Fruit fly (Drosophila melanogaster) whole organism, adult: Measurements from ENCODE around the gene ksh.

Experiments used
- CG11617 ChIP-seq: fragments of 200-800 bp; sonication (Bioruptor generic); optimal IDR thresholded peaks from 2 replicates; lab custom pipeline; 2017; ENCODE audit warnings: mild to moderate bottlenecking, missing biosample characterization, missing genetic modification reagents, missing genetic modification characterization
- CG14711 ChIP-seq: fragments of 200-800 bp; sonication (Bioruptor generic); optimal IDR thresholded peaks from 2 replicates; lab custom pipeline; 2018; ENCODE audit warnings: missing biosample characterization, mild to moderate bottlenecking, missing genetic modification characterization, moderate library complexity
- CG1620 ChIP-seq: fragments of 200-800 bp; sonication (Bioruptor generic); optimal IDR thresholded peaks from 2 replicates; lab custom pipeline; 2016; ENCODE audit warnings: missing biosample characterization, missing genetic modification characterization
- Clk ChIP-seq: fragments of 200-800 bp; sonication (Bioruptor generic); optimal IDR thresholded peaks from 2 replicates; lab custom pipeline; 2017; ENCODE audit warnings: missing biosample characterization, missing genetic modification characterization
- Crg-1 ChIP-seq: fragments of 200-800 bp; sonication (Bioruptor generic); optimal IDR thresholded peaks from 2 replicates; lab custom pipeline; 2016; ENCODE audit warnings: missing biosample characterization, missing genetic modification characterization
- Hr96 ChIP-seq: fragments of 200-800 bp; sonication (Bioruptor generic); optimal IDR thresholded peaks from 2 replicates; lab custom pipeline; 2016; ENCODE audit warnings: missing biosample characterization, missing genetic modification characterization
- Mnt ChIP-seq: fragments of 200-800 bp; sonication (Bioruptor generic); optimal IDR thresholded peaks from 2 replicates; lab custom pipeline; 2016; ENCODE audit warnings: missing biosample characterization, mild to moderate bottlenecking, missing genetic modification characterization
- cic ChIP-seq: fragments of 200-800 bp; sonication (Bioruptor generic); optimal IDR thresholded peaks from 2 replicates; lab custom pipeline; 2017; ENCODE audit warnings: missing biosample characterization, mild to moderate bottlenecking, missing genetic modification characterization, moderate library complexity
- cnc ChIP-seq, 2 experiments: fragments of >200 bp; optimal IDR thresholded peaks; 2 replicates each; lab custom pipeline; 2017
- kay ChIP-seq: fragments of 200-800 bp; sonication (Bioruptor generic); peaks from one replicate; lab custom pipeline; 2016; ENCODE audit warnings: missing biosample characterization, missing genetic modification characterization, borderline replicate concordance
- pad ChIP-seq: fragments of 200-800 bp; sonication (Bioruptor generic); optimal IDR thresholded peaks from 3 replicates; lab custom pipeline; 2017; ENCODE audit warnings: missing biosample characterization, missing genetic modification characterization, mild to moderate bottlenecking, moderate library complexity, missing genetic modification reagents
- tj ChIP-seq: fragments of 200-800 bp; sonication (Bioruptor generic); optimal IDR thresholded peaks from 3 replicates; lab custom pipeline; 2017; ENCODE audit warnings: missing biosample characterization, mild to moderate bottlenecking, missing genetic modification characterization, moderate library complexity

DNA sequence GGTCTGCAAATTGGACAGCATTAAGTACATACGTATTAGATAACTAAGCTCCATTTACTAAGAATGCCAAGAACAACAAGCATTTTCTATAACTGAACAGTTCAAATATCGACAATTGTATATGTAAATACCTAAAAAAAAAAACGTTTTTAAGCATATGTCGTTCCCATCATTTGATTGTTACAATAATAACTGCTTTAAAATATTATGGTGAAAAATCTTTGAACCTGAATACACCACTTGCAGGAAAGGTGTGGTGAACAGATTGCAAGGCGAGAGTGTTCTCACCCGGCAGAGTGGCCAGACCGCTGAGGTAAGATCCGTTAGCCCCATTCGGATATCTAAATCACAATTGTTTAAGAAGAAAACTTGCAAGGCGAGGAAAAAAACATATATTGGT, 20.0 kb downstream of the ksh start, which contains the start of gene narya:
- TF ChIP-seq cnc (optimal IDR thresholded peaks at IDR 0.05; lab: Kevin White, UChicago) (no peak), Crg-1 (GFP tag; lab: Kevin White, UChicago) (no peak), CG11617 (no peak), pad (GFP tag; lab: Kevin White, UChicago) (no peak), Mnt (GFP tag; lab: Kevin White, UChicago) (no peak), kay (GFP tag; lab: Kevin White, UChicago) (no peak), Clk (GFP tag; lab: Kevin White, UChicago) (no peak), cic (no peak), Hr96 (GFP tag; lab: Kevin White, UChicago) (no peak), CG1620 (GFP tag; lab: Kevin White, UChicago) (no peak), tj (no peak), CG14711 (no peak)
